Fruit fly (Drosophila melanogaster) whole organism, prepupa: Measurements from ENCODE around the gene Rab39.
A peak's percentile ranks its signal among the peaks of the same experiment; 100 is the strongest.

Experiments
- Blimp-1 ChIP-seq: fragments of 200-800 bp; sonication (Bioruptor generic); optimal IDR thresholded peaks from 3 replicates; lab custom pipeline; 2017; ENCODE audit warnings: missing biosample characterization, missing genetic modification characterization, mild to moderate bottlenecking, moderate library complexity, missing genetic modification reagents
- CG10669 ChIP-seq: fragments of 200-800 bp; sonication (Bioruptor generic); optimal IDR thresholded peaks from 3 replicates; lab custom pipeline; 2018; ENCODE audit warnings: missing biosample characterization, mild to moderate bottlenecking, missing genetic modification characterization, moderate library complexity
- CG11294 ChIP-seq: fragments of 200-800 bp; sonication (Bioruptor generic); IDR thresholded peaks from 2 replicates; pipeline ENCODE4 v1.3.6; 2022; ENCODE audit warnings: missing biosample characterization, missing genetic modification characterization
- CG11762 ChIP-seq: fragments of 200-800 bp; sonication (Bioruptor generic); optimal IDR thresholded peaks from 3 replicates; lab custom pipeline; 2016; ENCODE audit warnings: missing biosample characterization, missing genetic modification characterization; ENCODE audit not compliant: insufficient read depth
- CG15336 ChIP-seq: fragments of 200-800 bp; sonication (Bioruptor generic); IDR thresholded peaks from 2 replicates; pipeline ENCODE4 v1.3.6; 2022; ENCODE audit warnings: missing biosample characterization, missing genetic modification characterization
- CG1621 ChIP-seq: fragments of 200-800 bp; sonication (Bioruptor generic); optimal IDR thresholded peaks from 3 replicates; lab custom pipeline; 2018; ENCODE audit warnings: missing biosample characterization, mild to moderate bottlenecking, missing genetic modification characterization
- CG16779 ChIP-seq: fragments of 200-800 bp; sonication (Bioruptor generic); optimal IDR thresholded peaks from 3 replicates; lab custom pipeline; 2017; ENCODE audit warnings: missing biosample characterization, mild to moderate bottlenecking, missing genetic modification characterization
- CG31627 ChIP-seq: fragments of 200-800 bp; sonication (Bioruptor generic); optimal IDR thresholded peaks from 3 replicates; lab custom pipeline; 2016; ENCODE audit warnings: missing biosample characterization, missing genetic modification characterization
- CG32006 ChIP-seq: fragments of 200-800 bp; sonication (Bioruptor generic); optimal IDR thresholded peaks from 3 replicates; lab custom pipeline; 2017; ENCODE audit warnings: missing biosample characterization, mild to moderate bottlenecking, missing genetic modification characterization
- CG34406 ChIP-seq: fragments of 200-800 bp; sonication (Bioruptor generic); optimal IDR thresholded peaks from 3 replicates; lab custom pipeline; 2016; ENCODE audit warnings: missing biosample characterization, missing genetic modification characterization
- CG3919 ChIP-seq: fragments of 200-800 bp; sonication (Bioruptor generic); optimal IDR thresholded peaks from 3 replicates; lab custom pipeline; 2016; ENCODE audit warnings: missing biosample characterization, missing genetic modification characterization
- CG4318 ChIP-seq: fragments of 200-800 bp; sonication (Bioruptor generic); optimal IDR thresholded peaks from 3 replicates; lab custom pipeline; 2017; ENCODE audit warnings: missing biosample characterization, mild to moderate bottlenecking, missing genetic modification characterization
- CG6163 ChIP-seq: fragments of 200-800 bp; sonication (Bioruptor generic); IDR thresholded peaks from 3 replicates; pipeline ENCODE4 v1.3.6; 2022; ENCODE audit warnings: missing biosample characterization, missing genetic modification characterization
- CG6276 ChIP-seq: fragments of 200-800 bp; sonication (Bioruptor generic); optimal IDR thresholded peaks from 2 replicates; lab custom pipeline; 2017; ENCODE audit warnings: missing biosample characterization, mild to moderate bottlenecking, missing genetic modification characterization
- CG6792 ChIP-seq: fragments of 200-800 bp; sonication (Bioruptor generic); optimal IDR thresholded peaks from 3 replicates; lab custom pipeline; 2016; ENCODE audit warnings: missing biosample characterization, missing genetic modification characterization
- CG6808 ChIP-seq: fragments of 200-800 bp; sonication (Bioruptor generic); optimal IDR thresholded peaks from 3 replicates; lab custom pipeline; 2017; ENCODE audit warnings: missing biosample characterization, missing genetic modification characterization, mild to moderate bottlenecking, moderate library complexity, missing genetic modification reagents
- CG6854 ChIP-seq: fragments of 200-800 bp; sonication (Bioruptor generic); optimal IDR thresholded peaks from 2 replicates; lab custom pipeline; 2017; ENCODE audit warnings: missing biosample characterization, mild to moderate bottlenecking, missing genetic modification characterization
- CG7368 ChIP-seq: fragments of 200-800 bp; sonication (Bioruptor generic); optimal IDR thresholded peaks from 3 replicates; lab custom pipeline; 2016; ENCODE audit warnings: missing biosample characterization, missing genetic modification characterization
- CG8319 ChIP-seq: fragments of 200-800 bp; sonication (Bioruptor generic); optimal IDR thresholded peaks from 3 replicates; lab custom pipeline; 2016; ENCODE audit warnings: missing biosample characterization, missing genetic modification characterization
- CG8632 ChIP-seq: fragments of 200-800 bp; sonication (Bioruptor generic); optimal IDR thresholded peaks from 3 replicates; lab custom pipeline; 2016; ENCODE audit warnings: missing biosample characterization, missing genetic modification characterization
- Eip75B ChIP-seq: fragments of 200-800 bp; sonication (Bioruptor generic); optimal IDR thresholded peaks from 3 replicates; lab custom pipeline; 2016; ENCODE audit warnings: missing biosample characterization, missing genetic modification characterization
- Eip93F ChIP-seq: fragments of 200-800 bp; sonication (Bioruptor generic); optimal IDR thresholded peaks from 2 replicates; lab custom pipeline; 2016; ENCODE audit warnings: missing biosample characterization, mild to moderate bottlenecking, missing genetic modification characterization
- Ets21C ChIP-seq: fragments of 200-800 bp; sonication (Bioruptor generic); optimal IDR thresholded peaks from 3 replicates; lab custom pipeline; 2016; ENCODE audit warnings: missing biosample characterization, missing genetic modification characterization
- Ets96B ChIP-seq: fragments of 200-800 bp; optimal IDR thresholded peaks from 2 replicates; lab custom pipeline; 2019; ENCODE audit warnings: missing biosample characterization, mild to moderate bottlenecking, missing genetic modification characterization, moderate library complexity
- Gug ChIP-seq: fragments of 200-800 bp; sonication (Bioruptor generic); IDR thresholded peaks from 2 replicates; pipeline ENCODE4 v1.3.6; 2022; ENCODE audit warnings: missing biosample characterization, missing genetic modification characterization
- Hr39 ChIP-seq: fragments of 200-800 bp; sonication (Bioruptor generic); optimal IDR thresholded peaks from 2 replicates; lab custom pipeline; 2016; ENCODE audit warnings: missing biosample characterization, missing genetic modification characterization
- Hr4 ChIP-seq: fragments of 200-800 bp; sonication (Bioruptor generic); optimal IDR thresholded peaks from 3 replicates; lab custom pipeline; 2016; ENCODE audit warnings: missing biosample characterization, missing genetic modification characterization
- Lpt ChIP-seq: fragments of 200-800 bp; sonication (Bioruptor generic); optimal IDR thresholded peaks from 3 replicates; lab custom pipeline; 2016; ENCODE audit warnings: missing biosample characterization, missing genetic modification characterization
- Met ChIP-seq: fragments of 200-800 bp; sonication (Bioruptor generic); optimal IDR thresholded peaks from 3 replicates; lab custom pipeline; 2016; ENCODE audit warnings: missing biosample characterization, missing genetic modification characterization
- OdsH ChIP-seq: fragments of 200-800 bp; sonication (Bioruptor generic); optimal IDR thresholded peaks from 3 replicates; lab custom pipeline; 2016; ENCODE audit warnings: missing biosample characterization, missing genetic modification characterization
- Smox ChIP-seq: fragments of 200-800 bp; sonication (Bioruptor generic); optimal IDR thresholded peaks from 3 replicates; lab custom pipeline; 2016; ENCODE audit warnings: missing biosample characterization, missing genetic modification characterization
- Sox102F ChIP-seq: fragments of 200-800 bp; sonication (Bioruptor generic); optimal IDR thresholded peaks from 2 replicates; lab custom pipeline; 2016; ENCODE audit warnings: missing biosample characterization, mild to moderate bottlenecking, missing genetic modification characterization
- Sox14 ChIP-seq: fragments of 200-800 bp; sonication (Bioruptor generic); optimal IDR thresholded peaks from 3 replicates; lab custom pipeline; 2016; ENCODE audit warnings: missing biosample characterization, missing genetic modification characterization
- Sox15 ChIP-seq: fragments of 200-800 bp; sonication (Bioruptor generic); optimal IDR thresholded peaks from 3 replicates; lab custom pipeline; 2016; ENCODE audit warnings: missing biosample characterization, missing genetic modification characterization
- achi ChIP-seq: fragments of 200-800 bp; sonication (Bioruptor generic); optimal IDR thresholded peaks from 3 replicates; lab custom pipeline; 2016; ENCODE audit warnings: missing biosample characterization, missing genetic modification characterization
- acj6 ChIP-seq: fragments of 200-800 bp; sonication (Bioruptor generic); optimal IDR thresholded peaks from 3 replicates; lab custom pipeline; 2016; ENCODE audit warnings: missing biosample characterization, missing genetic modification characterization
- cyc ChIP-seq: fragments of 200-800 bp; sonication (Bioruptor generic); optimal IDR thresholded peaks from 3 replicates; lab custom pipeline; 2016; ENCODE audit warnings: missing biosample characterization, missing genetic modification characterization
- dac ChIP-seq: fragments of 200-800 bp; sonication (Bioruptor generic); optimal IDR thresholded peaks from 2 replicates; lab custom pipeline; 2017; ENCODE audit warnings: missing biosample characterization, mild to moderate bottlenecking, missing genetic modification characterization
- dsx ChIP-seq: fragments of 200-800 bp; optimal IDR thresholded peaks from 3 replicates; lab custom pipeline; 2019; ENCODE audit warnings: missing biosample characterization, mild to moderate bottlenecking, missing genetic modification characterization, moderate library complexity; ENCODE audit not compliant: poor library complexity, severe bottlenecking
- eg ChIP-seq: fragments of 200-800 bp; sonication (Bioruptor generic); IDR thresholded peaks from 3 replicates; pipeline ENCODE4 v1.3.6; 2022; ENCODE audit warnings: missing biosample characterization, missing genetic modification characterization
- esn ChIP-seq: fragments of 200-800 bp; sonication (Bioruptor generic); optimal IDR thresholded peaks from 2 replicates; lab custom pipeline; 2016; ENCODE audit warnings: missing biosample characterization, mild to moderate bottlenecking, missing genetic modification characterization, moderate library complexity
- fd59A ChIP-seq: fragments of 200-800 bp; sonication (Bioruptor generic); optimal IDR thresholded peaks from 2 replicates; lab custom pipeline; 2017; ENCODE audit warnings: missing biosample characterization, mild to moderate bottlenecking, missing genetic modification characterization, missing genetic modification reagents
- fd85E ChIP-seq: fragments of 200-800 bp; sonication (Bioruptor generic); optimal IDR thresholded peaks from 3 replicates; lab custom pipeline; 2016; ENCODE audit warnings: missing biosample characterization, missing genetic modification characterization
- fkh ChIP-seq: fragments of 200-800 bp; sonication (Bioruptor generic); optimal IDR thresholded peaks from 3 replicates; lab custom pipeline; 2017; ENCODE audit warnings: missing biosample characterization, mild to moderate bottlenecking, missing genetic modification characterization, moderate library complexity
- lz ChIP-seq: fragments of 200-800 bp; sonication (Bioruptor generic); optimal IDR thresholded peaks from 3 replicates; lab custom pipeline; 2016; ENCODE audit warnings: missing biosample characterization, missing genetic modification characterization
- net ChIP-seq: fragments of 200-800 bp; sonication (Bioruptor generic); optimal IDR thresholded peaks from 3 replicates; lab custom pipeline; 2016; ENCODE audit warnings: missing biosample characterization, missing genetic modification characterization
- pdm3 ChIP-seq: fragments of 200-800 bp; sonication (Bioruptor generic); optimal IDR thresholded peaks from 3 replicates; lab custom pipeline; 2016; ENCODE audit warnings: missing biosample characterization, missing genetic modification characterization
- salr ChIP-seq, 2 experiments: fragments of 200-800 bp; sonication (Bioruptor generic); optimal IDR thresholded peaks; 3 replicates each; lab custom pipeline; 2016 to 2018; ENCODE audit warnings: missing biosample characterization in 2 of 2, missing genetic modification characterization in 2 of 2, mild to moderate bottlenecking in 1 of 2
- ss ChIP-seq, 2 experiments: fragments of 200-800 bp; sonication (Bioruptor generic); optimal IDR thresholded peaks; 2 replicates in 1 of 2; 3 replicates in 1 of 2; lab custom pipeline; 2017 to 2018; ENCODE audit warnings: mild to moderate bottlenecking in 2 of 2, missing biosample characterization in 2 of 2, missing genetic modification characterization in 2 of 2, moderate library complexity in 1 of 2

The Rab39 gene

DNA sequence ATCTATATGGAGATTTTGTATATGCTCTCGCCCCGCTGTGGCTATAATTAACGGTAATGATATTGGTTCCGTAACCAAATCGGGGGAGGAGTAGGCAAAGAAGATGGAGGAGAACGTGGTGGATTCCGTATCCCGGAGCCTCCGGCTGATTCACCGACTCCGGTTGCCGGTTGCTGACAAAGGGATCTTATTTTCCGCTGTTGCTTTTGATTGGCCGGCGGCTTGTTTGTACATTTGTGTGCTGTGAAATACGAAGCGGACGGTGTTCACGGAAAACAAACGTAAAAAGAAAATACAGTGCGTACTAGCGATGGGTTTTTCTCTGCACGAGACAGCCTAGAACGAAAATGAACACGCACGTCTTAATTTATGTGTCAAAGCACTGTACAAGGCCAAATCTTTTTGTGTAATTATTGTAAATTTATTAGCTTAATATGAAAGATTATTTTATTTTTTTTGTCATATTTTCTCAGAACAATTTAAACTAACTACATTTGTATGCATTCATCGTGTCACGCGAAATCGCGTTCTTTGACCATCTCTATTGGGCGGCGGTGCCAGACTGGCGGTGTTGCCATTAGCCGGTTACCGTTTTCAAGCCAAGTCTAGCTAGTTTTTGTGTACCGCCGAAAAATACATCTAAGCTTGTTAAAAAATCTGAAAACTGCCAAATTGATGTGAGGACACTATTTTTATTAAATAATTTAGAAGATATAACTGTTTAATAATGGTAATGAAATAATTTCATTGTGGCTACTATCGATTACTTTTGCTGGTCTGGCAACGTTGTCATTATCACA is at the start of gene Rab39, which contains the start of gene Pdp:
Gene Rab39, plus strand, starts transcription at position 793 of the 800 bp plus-strand sequence.
Gene Pdp, minus strand, starts transcription at position 521 of the 800 bp plus-strand sequence.
- peak; percentile 48 for TF ChIP-seq dac (GFP tag; lab: Kevin White, UChicago)
- TF ChIP-seq ss (GFP tag; optimal IDR thresholded peaks at IDR 0.05; lab: Kevin White, UChicago), result peak in 1 of 2 experiments; percentile 27
- peak; percentile 71 for TF ChIP-seq Met
- peak; percentile 24 for TF ChIP-seq Blimp-1 (GFP tag; lab: Kevin White, UChicago)
- TF ChIP-seq Lpt (GFP tag; lab: Kevin White, UChicago), result peak; percentile 35
- peak; percentile 77 for TF ChIP-seq Hr39
- peak; percentile 59 for TF ChIP-seq Eip75B (GFP tag; lab: Kevin White, UChicago)
- TF ChIP-seq acj6 (GFP tag; lab: Kevin White, UChicago), result peak; percentile 75
- TF ChIP-seq salr (GFP tag; optimal IDR thresholded peaks at IDR 0.05; lab: Kevin White, UChicago), result peak; percentile 49 to 52
- TF ChIP-seq fd59A (GFP tag; lab: Kevin White, UChicago), result peak; percentile 17
- TF ChIP-seq esn (GFP tag; lab: Kevin White, UChicago), result peak; percentile 80
- TF ChIP-seq CG10669 (GFP tag; lab: Kevin White, UChicago), result peak; percentile 58
- TF ChIP-seq eg (GFP tag; lab: Robert Waterston, UW), result peak; percentile 79
- peak; percentile 69 for TF ChIP-seq CG32006
- TF ChIP-seq CG3919 (GFP tag; lab: Kevin White, UChicago), result peak; percentile 66
- peak; percentile 42; the same call in 1 of the 2 replicates for TF ChIP-seq Gug (GFP tag; lab: Robert Waterston, UW)
- TF ChIP-seq Smox (GFP tag; lab: Kevin White, UChicago), result peak; percentile 76
- TF ChIP-seq CG6808, result peak; percentile 19
- peak; percentile 61 for TF ChIP-seq Ets21C (GFP tag; lab: Kevin White, UChicago)
- TF ChIP-seq CG11762 (GFP tag; lab: Kevin White, UChicago), result peak; percentile 56
- peak; percentile 9 for TF ChIP-seq Sox102F
- TF ChIP-seq OdsH (GFP tag; lab: Kevin White, UChicago), result peak; percentile 80
- peak; percentile 71 for TF ChIP-seq CG31627 (GFP tag; lab: Kevin White, UChicago)
- TF ChIP-seq pdm3, result peak; percentile 73
- peak; percentile 77 for TF ChIP-seq Hr4 (GFP tag; lab: Kevin White, UChicago)
- TF ChIP-seq CG7368, result peak; percentile 53
- peak; percentile 59 for TF ChIP-seq CG15336
- peak; percentile 65 for TF ChIP-seq CG8632 (GFP tag; lab: Kevin White, UChicago)
- TF ChIP-seq cyc, result peak; percentile 74
- TF ChIP-seq dsx (GFP tag; lab: Kevin White, UChicago), result peak; percentile 55
- peak; percentile 54 for TF ChIP-seq Ets96B (tag; lab: Kevin White, UChicago)
- peak; percentile 72 for TF ChIP-seq CG1621 (tag; lab: Kevin White, UChicago)
- no peak for TF ChIP-seq CG6854 (GFP tag; lab: Kevin White, UChicago)
- peak; percentile 80 for TF ChIP-seq lz (GFP tag; lab: Kevin White, UChicago)
- TF ChIP-seq CG6792, result peak; percentile 67
- TF ChIP-seq Sox14 (GFP tag; lab: Kevin White, UChicago), result peak; percentile 64
- TF ChIP-seq CG6276 (GFP tag; lab: Kevin White, UChicago), result no peak
- peak; percentile 56 for TF ChIP-seq fkh (GFP tag; lab: Kevin White, UChicago)
- TF ChIP-seq CG6163, result peak; percentile 72
- peak; percentile 73 for TF ChIP-seq achi (GFP tag; lab: Kevin White, UChicago)
- peak; percentile 62; the same call in 1 of the 2 replicates for TF ChIP-seq CG11294 (GFP tag; lab: Robert Waterston, UW)
- TF ChIP-seq CG8319 (GFP tag; lab: Kevin White, UChicago), result peak; percentile 39
- peak; percentile 64 for TF ChIP-seq CG4318
- TF ChIP-seq CG34406 (GFP tag; lab: Kevin White, UChicago), result peak; percentile 72
- no peak for TF ChIP-seq CG16779 (tag; lab: Kevin White, UChicago)
- no peak for TF ChIP-seq Eip93F
- no peak for TF ChIP-seq fd85E (GFP tag; lab: Kevin White, UChicago)
- TF ChIP-seq Sox15, result peak; percentile 59
- peak; percentile 31 for TF ChIP-seq net (GFP tag; lab: Kevin White, UChicago)
